Fruit fly (Drosophila melanogaster) whole organism, embryonic: ENCODE results near the gene Vha68-1.

ENCODE experiments used
- Ada2b ChIP-seq: fragments of 200-800 bp; sonication (Bioruptor generic); IDR thresholded peaks from 2 replicates; pipeline ENCODE4 v1.3.6; 2022; ENCODE audit warnings: missing biosample characterization, missing genetic modification characterization
- Bgb ChIP-seq: fragments of 200-800 bp; sonication (Bioruptor generic); IDR thresholded peaks from 2 replicates; pipeline ENCODE4 v1.3.6; 2022; ENCODE audit warnings: missing biosample characterization, missing genetic modification characterization; ENCODE audit not compliant: partially characterized antibody
- CG10654 ChIP-seq: fragments of 200-800 bp; sonication (Bioruptor generic); optimal IDR thresholded peaks from 2 replicates; lab custom pipeline; 2016; ENCODE audit warnings: missing biosample characterization, missing genetic modification characterization
- CG11504 ChIP-seq: fragments of 200-800 bp; sonication (Bioruptor generic); optimal IDR thresholded peaks from 3 replicates; lab custom pipeline; 2019; ENCODE audit warnings: missing biosample characterization, mild to moderate bottlenecking, missing genetic modification characterization, moderate library complexity
- CG12299 ChIP-seq: fragments of 200-800 bp; sonication (Bioruptor generic); optimal IDR thresholded peaks from 2 replicates; lab custom pipeline; 2018; ENCODE audit warnings: missing biosample characterization, mild to moderate bottlenecking, missing genetic modification characterization
- CG13424 ChIP-seq: fragments of 200-800 bp; sonication (Bioruptor generic); optimal IDR thresholded peaks from 2 replicates; lab custom pipeline; 2019; ENCODE audit warnings: missing biosample characterization, mild to moderate bottlenecking, missing genetic modification characterization, moderate library complexity
- CG15601 ChIP-seq: fragments of 200-800 bp; sonication (Bioruptor generic); optimal IDR thresholded peaks from 3 replicates; lab custom pipeline; 2019; ENCODE audit warnings: missing biosample characterization, mild to moderate bottlenecking, missing genetic modification characterization, moderate library complexity
- CG1603 ChIP-seq: fragments of 200-800 bp; sonication (Bioruptor generic); optimal IDR thresholded peaks from 2 replicates; lab custom pipeline; 2019; ENCODE audit warnings: missing biosample characterization, mild to moderate bottlenecking, missing genetic modification characterization, moderate library complexity
- CG18011 ChIP-seq: fragments of 200-800 bp; sonication (Bioruptor generic); optimal IDR thresholded peaks from 2 replicates; lab custom pipeline; 2017; ENCODE audit warnings: missing biosample characterization, missing genetic modification characterization, mild to moderate bottlenecking, moderate library complexity, missing genotype
- CG32772 ChIP-seq: fragments of 200-800 bp; sonication (Bioruptor generic); IDR thresholded peaks from 2 replicates; pipeline ENCODE4 v1.3.6; 2022; ENCODE audit warnings: missing biosample characterization, missing genetic modification characterization
- CG7357 ChIP-seq: fragments of 200-800 bp; sonication (Bioruptor generic); IDR thresholded peaks from 3 replicates; pipeline ENCODE4 v1.3.6; 2022; ENCODE audit warnings: missing biosample characterization, missing genetic modification characterization
- CG9797 ChIP-seq: fragments of 200-800 bp; sonication (Bioruptor generic); optimal IDR thresholded peaks from 3 replicates; lab custom pipeline; 2018; ENCODE audit warnings: missing biosample characterization, mild to moderate bottlenecking, missing genetic modification characterization
- CTCF ChIP-seq: fragments of 200-800 bp; sonication (Bioruptor generic); optimal IDR thresholded peaks from 2 replicates; lab custom pipeline; 2017; ENCODE audit warnings: missing biosample characterization, mild to moderate bottlenecking, missing genetic modification characterization, moderate library complexity
- Dp ChIP-seq: fragments of 200-800 bp; sonication (Bioruptor generic); optimal IDR thresholded peaks from 2 replicates; lab custom pipeline; 2018; ENCODE audit warnings: missing biosample characterization, mild to moderate bottlenecking, missing genetic modification characterization, moderate library complexity
- Ets65A ChIP-seq: fragments of 200-800 bp; sonication (Bioruptor generic); peaks from one replicate; lab custom pipeline; 2016; ENCODE audit warnings: missing biosample characterization, missing genetic modification characterization
- Fer3 ChIP-seq: fragments of 200-800 bp; sonication (Bioruptor generic); optimal IDR thresholded peaks from 2 replicates; lab custom pipeline; 2018; ENCODE audit warnings: missing biosample characterization, mild to moderate bottlenecking, missing genetic modification characterization, moderate library complexity
- Gsc ChIP-seq: fragments of 200-800 bp; sonication (Bioruptor generic); IDR thresholded peaks from 2 replicates; pipeline ENCODE4 v1.3.6; 2022; ENCODE audit warnings: missing biosample characterization, missing genetic modification characterization
- Hmr ChIP-seq: fragments of 200-800 bp; sonication (Bioruptor generic); optimal IDR thresholded peaks from 3 replicates; lab custom pipeline; 2017; ENCODE audit warnings: mild to moderate bottlenecking, missing biosample characterization, missing genetic modification reagents, missing genetic modification characterization
- Hsf ChIP-seq: fragments of 200-800 bp; sonication (Bioruptor generic); optimal IDR thresholded peaks from 3 replicates; lab custom pipeline; 2016; ENCODE audit warnings: missing biosample characterization, missing genetic modification characterization
- MBD-R2 ChIP-seq: fragments of 200-800 bp; sonication (Bioruptor generic); IDR thresholded peaks from 2 replicates; pipeline ENCODE4 v1.3.6; 2022; ENCODE audit warnings: missing biosample characterization, missing genetic modification characterization
- Max ChIP-seq: fragments of 200-800 bp; sonication (Bioruptor generic); optimal IDR thresholded peaks from 2 replicates; lab custom pipeline; 2016; ENCODE audit warnings: missing biosample characterization, mild to moderate bottlenecking, missing genetic modification characterization
- Mes4 ChIP-seq: fragments of 200-800 bp; sonication (Bioruptor generic); optimal IDR thresholded peaks from 2 replicates; lab custom pipeline; 2016; ENCODE audit warnings: missing biosample characterization, missing genetic modification characterization
- Neu2 ChIP-seq: fragments of 200-800 bp; sonication (Bioruptor generic); optimal IDR thresholded peaks from 3 replicates; lab custom pipeline; 2016; ENCODE audit warnings: missing biosample characterization, missing genetic modification characterization, borderline replicate concordance
- ash1 ChIP-seq: fragments of 200-800 bp; sonication (Bioruptor generic); optimal IDR thresholded peaks from 2 replicates; lab custom pipeline; 2018; ENCODE audit warnings: missing biosample characterization, mild to moderate bottlenecking, missing genetic modification characterization
- bigmax ChIP-seq: fragments of 200-800 bp; sonication (Bioruptor generic); optimal IDR thresholded peaks from 2 replicates; lab custom pipeline; 2018; ENCODE audit warnings: missing biosample characterization, mild to moderate bottlenecking, missing genetic modification characterization
- crc ChIP-seq: fragments of 200-800 bp; sonication (Bioruptor generic); optimal IDR thresholded peaks from 2 replicates; lab custom pipeline; 2016; ENCODE audit warnings: missing biosample characterization, missing genetic modification characterization
- croc ChIP-seq: fragments of 200-800 bp; sonication (Bioruptor generic); conservative IDR thresholded peaks from 3 replicates; pipeline ENCODE4 v1.3.6; 2022; ENCODE audit warnings: missing biosample characterization, missing genetic modification characterization
- cwo ChIP-seq: fragments of 200-800 bp; sonication (Bioruptor generic); optimal IDR thresholded peaks from 3 replicates; lab custom pipeline; 2017; ENCODE audit warnings: missing biosample characterization, missing genetic modification characterization, mild to moderate bottlenecking, moderate library complexity, missing genetic modification reagents
- danr ChIP-seq: fragments of 200-800 bp; sonication (Bioruptor generic); IDR thresholded peaks from 2 replicates; pipeline ENCODE4 v1.3.6; 2022; ENCODE audit warnings: missing biosample characterization, missing genetic modification characterization
- eve ChIP-seq, 2 experiments: fragments of >200 bp; optimal IDR thresholded peaks; 2 replicates each; lab custom pipeline; 2017; ENCODE audit warnings: missing biosample characterization in 2 of 2, missing genetic modification characterization in 2 of 2
- pnt ChIP-seq: fragments of 200-800 bp; sonication (Bioruptor generic); optimal IDR thresholded peaks from 3 replicates; lab custom pipeline; 2016; ENCODE audit warnings: missing biosample characterization, missing genetic modification characterization
- slbo ChIP-seq: fragments of 200-800 bp; sonication (Bioruptor generic); IDR thresholded peaks from 2 replicates; pipeline ENCODE4 v1.3.6; 2022; ENCODE audit warnings: missing biosample characterization, missing genetic modification characterization
- stwl ChIP-seq: fragments of 200-800 bp; sonication (Bioruptor generic); optimal IDR thresholded peaks from 3 replicates; lab custom pipeline; 2018; ENCODE audit warnings: missing biosample characterization, mild to moderate bottlenecking, missing genetic modification characterization, moderate library complexity
- unc-4 ChIP-seq: fragments of 200-800 bp; sonication (Bioruptor generic); IDR thresholded peaks from 2 replicates; pipeline ENCODE4 v1.3.6; 2022; ENCODE audit warnings: missing biosample characterization, missing genetic modification characterization; ENCODE audit not compliant: partially characterized antibody
- vnd ChIP-seq: fragments of 200-800 bp; sonication (Bioruptor generic); IDR thresholded peaks from 3 replicates; pipeline ENCODE4 v1.3.6; 2022; ENCODE audit warnings: missing biosample characterization, missing genetic modification characterization; ENCODE audit not compliant: partially characterized antibody

The Vha68-1 gene

DNA sequence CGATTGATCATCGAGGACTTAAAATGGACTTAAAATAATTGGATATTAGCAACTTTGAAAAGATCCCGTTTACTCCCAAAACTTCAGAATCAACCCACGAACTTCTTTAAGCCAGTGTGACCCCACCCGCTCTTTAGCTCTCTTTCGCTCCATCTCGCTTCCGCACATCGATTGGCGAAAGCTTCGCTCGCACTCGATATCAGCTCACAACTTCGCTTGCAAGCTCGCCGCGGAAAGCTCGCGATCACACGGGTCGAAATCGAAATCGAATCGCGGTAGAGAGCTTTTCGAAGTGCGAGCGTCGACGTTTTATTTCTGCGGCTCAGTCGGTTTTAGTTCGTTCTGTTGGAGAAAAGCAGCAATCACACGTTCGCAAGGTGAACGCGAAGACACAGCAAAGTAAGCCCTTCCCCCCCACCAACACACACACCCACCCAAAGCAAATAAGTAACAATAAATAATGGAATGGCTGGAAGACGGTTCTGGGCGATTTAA is 29.8 kb downstream of the Vha68-1 start, which contains the start of gene Vha68-2 (continued):
- TF ChIP-seq Hsf (GFP tag; lab: Kevin White, UChicago) (peak; percentile 56), MBD-R2 (peak; percentile 64), croc (no peak), Ada2b (GFP tag; lab: Robert Waterston, UW) (no peak; the same call in 1 of the 2 replicates), stwl (tag; lab: Kevin White, UChicago) (peak; percentile 49), Max (GFP tag; lab: Kevin White, UChicago) (no peak), CG13424 (tag; lab: Kevin White, UChicago) (peak; percentile 55), Neu2 (GFP tag; lab: Kevin White, UChicago) (no peak), unc-4 (GFP tag; lab: Robert Waterston, UW) (0 out of 2 replicates have a peak, but pooled peaks have one; percentile 33), CG9797 (GFP tag; lab: Kevin White, UChicago) (no peak), CG12299 (tag; lab: Kevin White, UChicago) (peak; percentile 64), eve (GFP tag; optimal IDR thresholded peaks at IDR 0.05; lab: Kevin White, UChicago) (no peak), CG10654 (GFP tag; lab: Kevin White, UChicago) (no peak), pnt (GFP tag; lab: Kevin White, UChicago) (no peak), CG15601 (peak; percentile 28), CG32772 (GFP tag; lab: Robert Waterston, UW) (no peak), Mes4 (peak; percentile 57), cwo (GFP tag; lab: Kevin White, UChicago) (no peak), vnd (GFP tag; lab: Robert Waterston, UW) (peak; percentile 62), CG1603 (tag; lab: Kevin White, UChicago) (peak; percentile 75), Gsc (GFP tag; lab: Robert Waterston, UW) (no peak), slbo (GFP tag; lab: Robert Waterston, UW) (peak; percentile 73), CTCF (GFP tag; lab: Kevin White, UChicago) (no peak), Bgb (GFP tag; lab: Robert Waterston, UW) (peak; percentile 77), bigmax (peak; percentile 14), CG11504 (tag; lab: Kevin White, UChicago) (peak; percentile 53), crc (GFP tag; lab: Kevin White, UChicago) (peak; percentile 23), ash1 (GFP tag; lab: Kevin White, UChicago) (no peak), danr (GFP tag; lab: Robert Waterston, UW) (no peak)

DNA sequence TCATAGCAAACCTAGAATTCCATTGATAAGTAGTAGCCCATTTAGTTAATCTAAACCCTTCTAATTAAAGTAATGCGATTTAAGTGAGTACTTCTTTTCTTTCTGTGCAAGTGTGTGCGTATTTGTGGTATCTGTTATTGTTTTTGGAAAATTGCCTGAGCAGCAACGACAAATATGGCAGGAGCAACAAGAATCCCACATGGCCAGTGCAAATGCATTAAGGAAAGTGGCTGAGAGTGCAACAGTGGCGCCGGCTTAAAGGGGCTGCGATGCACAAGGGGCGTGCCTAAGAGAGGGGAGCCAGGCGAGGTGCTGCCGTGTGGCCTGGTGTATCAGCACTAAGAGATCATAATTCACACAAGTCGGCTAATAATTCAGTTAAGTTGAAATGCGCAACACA is 34.3 kb downstream of the Vha68-1 start:
- TF ChIP-seq Hmr: no peak
- peak; percentile 90 for TF ChIP-seq Ets65A (GFP tag; lab: Kevin White, UChicago)

DNA sequence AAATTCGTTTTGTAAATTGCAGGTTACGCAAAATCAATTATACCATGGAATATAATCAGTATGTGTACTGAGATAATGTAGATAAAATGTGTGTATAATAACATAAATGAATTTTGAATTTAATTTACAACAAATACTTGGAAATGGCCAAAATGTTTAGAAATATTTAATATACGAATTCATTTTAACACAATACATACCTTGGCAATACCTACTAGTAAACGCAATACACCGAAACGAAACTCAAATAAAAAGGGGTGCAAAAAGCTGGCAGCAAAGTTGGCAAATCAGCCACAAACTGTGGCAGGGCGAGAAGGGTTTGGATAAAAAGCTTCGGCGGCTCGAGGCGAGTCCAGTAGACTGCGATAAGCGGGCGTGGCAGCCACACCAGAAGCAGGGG is 37.6 kb downstream of the Vha68-1 start, which contains the start of gene CG16800:
TSS of gene CG16800 (plus strand) at position 301 of the 400 bp plus-strand sequence.
- TF ChIP-seq CG18011 (no peak), CG13424 (tag; lab: Kevin White, UChicago) (no peak), Fer3 (tag; lab: Kevin White, UChicago) (no peak), CG7357 (no peak), Dp (GFP tag; lab: Kevin White, UChicago) (no peak)
